Fruit fly (Drosophila melanogaster) whole organism, embryonic: ENCODE results near the gene CG10970.

Source experiments
- Abd-B ChIP-seq: fragments of 200-800 bp; sonication (Bioruptor generic); optimal IDR thresholded peaks from 2 replicates; lab custom pipeline; 2018; ENCODE audit warnings: missing biosample characterization, mild to moderate bottlenecking, missing genetic modification characterization, moderate library complexity
- Atf-2 ChIP-seq: fragments of 200-800 bp; sonication (Bioruptor generic); optimal IDR thresholded peaks from 2 replicates; lab custom pipeline; 2016; ENCODE audit warnings: missing biosample characterization, missing genetic modification characterization
- Atf3 ChIP-seq: fragments of 200-800 bp; sonication (Bioruptor generic); optimal IDR thresholded peaks from 3 replicates; lab custom pipeline; 2016; ENCODE audit warnings: missing biosample characterization, missing genetic modification characterization
- Awh ChIP-seq: fragments of 200-800 bp; sonication (Bioruptor generic); IDR thresholded peaks from 2 replicates; pipeline ENCODE4, ENCODE4 v1.3.6; 2022; ENCODE audit warnings: missing biosample characterization, missing genetic modification characterization
- CG10267 ChIP-seq: fragments of 200-800 bp; sonication (Bioruptor generic); optimal IDR thresholded peaks from 2 replicates; lab custom pipeline; 2018; ENCODE audit warnings: missing biosample characterization, mild to moderate bottlenecking, missing genetic modification characterization, moderate library complexity
- CG11247 ChIP-seq: fragments of 200-800 bp; sonication (Bioruptor generic); IDR thresholded peaks from 2 replicates; pipeline ENCODE4 v1.3.6; 2022; ENCODE audit warnings: missing biosample characterization, missing genetic modification characterization
- CG11504 ChIP-seq: fragments of 200-800 bp; sonication (Bioruptor generic); optimal IDR thresholded peaks from 3 replicates; lab custom pipeline; 2019; ENCODE audit warnings: missing biosample characterization, mild to moderate bottlenecking, missing genetic modification characterization, moderate library complexity
- CG11695 ChIP-seq: fragments of 200-800 bp; sonication (Bioruptor generic); IDR thresholded peaks from 3 replicates; pipeline ENCODE4 v1.3.6; 2022; ENCODE audit warnings: missing biosample characterization, missing genetic modification characterization
- CG12942 ChIP-seq: fragments of 200-800 bp; sonication (Bioruptor generic); optimal IDR thresholded peaks from 3 replicates; lab custom pipeline; 2016; ENCODE audit warnings: missing biosample characterization, missing genetic modification characterization
- CG14014 ChIP-seq: fragments of 200-800 bp; sonication (Bioruptor generic); IDR thresholded peaks from 2 replicates; pipeline ENCODE4 v1.3.6; 2022; ENCODE audit warnings: missing biosample characterization, missing genetic modification characterization
- CG14667 ChIP-seq: fragments of 200-800 bp; sonication (Bioruptor generic); IDR thresholded peaks from 2 replicates; pipeline ENCODE4 v1.3.6; 2022; ENCODE audit warnings: missing biosample characterization, missing genetic modification characterization
- CG14965 ChIP-seq: fragments of 200-800 bp; sonication (Bioruptor generic); optimal IDR thresholded peaks from 2 replicates; lab custom pipeline; 2016; ENCODE audit warnings: missing biosample characterization, missing genetic modification characterization, borderline replicate concordance
- CG15269 ChIP-seq: fragments of 200-800 bp; sonication (Bioruptor generic); optimal IDR thresholded peaks from 2 replicates; lab custom pipeline; 2018; ENCODE audit warnings: missing biosample characterization, mild to moderate bottlenecking, missing genetic modification characterization, moderate library complexity
- CG1603 ChIP-seq: fragments of 200-800 bp; sonication (Bioruptor generic); optimal IDR thresholded peaks from 2 replicates; lab custom pipeline; 2019; ENCODE audit warnings: missing biosample characterization, mild to moderate bottlenecking, missing genetic modification characterization, moderate library complexity
- CG16815 ChIP-seq: fragments of 200-800 bp; sonication (Bioruptor generic); optimal IDR thresholded peaks from 3 replicates; lab custom pipeline; 2017; ENCODE audit warnings: missing biosample characterization, mild to moderate bottlenecking, missing genetic modification characterization
- CG17361 ChIP-seq: fragments of 200-800 bp; sonication (Bioruptor generic); IDR thresholded peaks from 3 replicates; pipeline ENCODE4 v1.3.6; 2022; ENCODE audit warnings: missing biosample characterization, missing genetic modification characterization
- CG32767 ChIP-seq: fragments of 200-800 bp; sonication (Bioruptor generic); IDR thresholded peaks from 2 replicates; pipeline ENCODE4 v1.3.6; 2022; ENCODE audit warnings: missing biosample characterization, missing genetic modification characterization
- CG9437 ChIP-seq: fragments of 200-800 bp; sonication (Bioruptor generic); optimal IDR thresholded peaks from 2 replicates; lab custom pipeline; 2018; ENCODE audit warnings: missing biosample characterization, mild to moderate bottlenecking, missing genetic modification characterization
- CG9876 ChIP-seq: fragments of 200-800 bp; sonication (Bioruptor generic); optimal IDR thresholded peaks from 2 replicates; lab custom pipeline; 2016; ENCODE audit warnings: missing biosample characterization, missing genetic modification characterization
- Camta ChIP-seq: fragments of 200-800 bp; sonication (Bioruptor generic); optimal IDR thresholded peaks from 2 replicates; lab custom pipeline; 2016; ENCODE audit warnings: missing biosample characterization, missing genetic modification characterization
- CkIIα-i1 ChIP-seq: fragments of 200-800 bp; sonication (Bioruptor generic); IDR thresholded peaks from 2 replicates; pipeline ENCODE4 v1.3.6; 2022; ENCODE audit warnings: missing biosample characterization, missing genetic modification characterization
- Dip3 ChIP-seq: fragments of 200-800 bp; sonication (Bioruptor generic); optimal IDR thresholded peaks from 3 replicates; lab custom pipeline; 2016; ENCODE audit warnings: missing biosample characterization, missing genetic modification characterization
- E2f2 ChIP-seq: fragments of 200-800 bp; sonication (Bioruptor generic); IDR thresholded peaks from 2 replicates; pipeline ENCODE4 v1.3.6; 2022; ENCODE audit warnings: missing biosample characterization, missing genetic modification characterization
- ERR ChIP-seq: fragments of 200-800 bp; sonication (Bioruptor generic); optimal IDR thresholded peaks from 2 replicates; lab custom pipeline; 2016; ENCODE audit warnings: missing biosample characterization, missing genetic modification characterization
- Fer3 ChIP-seq: fragments of 200-800 bp; sonication (Bioruptor generic); optimal IDR thresholded peaks from 2 replicates; lab custom pipeline; 2018; ENCODE audit warnings: missing biosample characterization, mild to moderate bottlenecking, missing genetic modification characterization, moderate library complexity
- Med ChIP-seq: fragments of 200-800 bp; sonication (Bioruptor generic); peaks from one replicate; lab custom pipeline; 2016; ENCODE audit warnings: missing biosample characterization, missing genetic modification characterization, mild to moderate bottlenecking, inconsistent platforms, moderate library complexity
- Mes4 ChIP-seq: fragments of 200-800 bp; sonication (Bioruptor generic); optimal IDR thresholded peaks from 2 replicates; lab custom pipeline; 2016; ENCODE audit warnings: missing biosample characterization, missing genetic modification characterization
- Myb ChIP-seq: fragments of 200-800 bp; sonication (Bioruptor generic); optimal IDR thresholded peaks from 2 replicates; lab custom pipeline; 2016; ENCODE audit warnings: missing biosample characterization, missing genetic modification characterization
- NFAT ChIP-seq: fragments of 200-800 bp; sonication (Bioruptor generic); IDR thresholded peaks from 2 replicates; pipeline ENCODE4 v1.3.6; 2022; ENCODE audit warnings: missing biosample characterization, missing genetic modification characterization
- Oli ChIP-seq: fragments of 200-800 bp; sonication (Bioruptor generic); optimal IDR thresholded peaks from 2 replicates; lab custom pipeline; 2018; ENCODE audit warnings: missing biosample characterization, mild to moderate bottlenecking, missing genetic modification characterization, moderate library complexity
- PHDP ChIP-seq: fragments of 200-800 bp; sonication (Bioruptor generic); optimal IDR thresholded peaks from 3 replicates; lab custom pipeline; 2018; ENCODE audit warnings: missing biosample characterization, mild to moderate bottlenecking, missing genetic modification characterization, moderate library complexity
- ara ChIP-seq: fragments of 200-800 bp; sonication (Bioruptor generic); IDR thresholded peaks from 2 replicates; pipeline ENCODE4 v1.3.6; 2022; ENCODE audit warnings: missing biosample characterization, missing genetic modification characterization
- croc ChIP-seq: fragments of 200-800 bp; sonication (Bioruptor generic); conservative IDR thresholded peaks from 3 replicates; pipeline ENCODE4 v1.3.6; 2022; ENCODE audit warnings: missing biosample characterization, missing genetic modification characterization
- ewg ChIP-seq: fragments of 200-800 bp; sonication (Bioruptor generic); optimal IDR thresholded peaks from 3 replicates; lab custom pipeline; 2017; ENCODE audit warnings: mild to moderate bottlenecking, missing biosample characterization, missing genetic modification reagents, missing genetic modification characterization
- gce ChIP-seq: fragments of 200-800 bp; sonication (Bioruptor generic); IDR thresholded peaks from 3 replicates; pipeline ENCODE4 v1.3.6; 2022; ENCODE audit warnings: missing biosample characterization, missing genetic modification characterization
- gro ChIP-seq: fragments of 200-800 bp; sonication (Bioruptor generic); optimal IDR thresholded peaks from 2 replicates; lab custom pipeline; 2016; ENCODE audit warnings: missing biosample characterization, missing genetic modification characterization
- insv ChIP-seq, 2 experiments: fragments of 200-800 bp; sonication (Bioruptor generic); optimal IDR thresholded peaks; 3 replicates each; lab custom pipeline; 2016 to 2018; ENCODE audit warnings: missing biosample characterization in 2 of 2, missing genetic modification characterization in 2 of 2
- jumu ChIP-seq: fragments of 200-800 bp; sonication (Bioruptor generic); optimal IDR thresholded peaks from 3 replicates; lab custom pipeline; 2016; ENCODE audit warnings: missing biosample characterization, missing genetic modification characterization
- klu ChIP-seq: fragments of 200-800 bp; sonication (Bioruptor generic); IDR thresholded peaks from 2 replicates; pipeline ENCODE4 v1.3.6; 2022; ENCODE audit warnings: missing biosample characterization, missing genetic modification characterization
- lilli ChIP-seq: fragments of 200-800 bp; sonication (Bioruptor generic); optimal IDR thresholded peaks from 3 replicates; lab custom pipeline; 2016; ENCODE audit warnings: missing biosample characterization, missing genetic modification characterization
- lmd ChIP-seq: fragments of 200-800 bp; sonication (Bioruptor generic); IDR thresholded peaks from 2 replicates; pipeline ENCODE4 v1.3.6; 2022; ENCODE audit warnings: missing biosample characterization, missing genetic modification characterization
- lola ChIP-seq, 3 experiments: fragments of >200 bp in 2 of 3; fragments of 200-800 bp in 1 of 3; sonication (Bioruptor generic) in 1 of 3; optimal IDR thresholded peaks; 2 replicates each; lab custom pipeline; 2017 to 2019; ENCODE audit warnings: missing biosample characterization in 3 of 3, missing genetic modification characterization in 3 of 3, mild to moderate bottlenecking in 1 of 3, moderate library complexity in 1 of 3
- odd ChIP-seq: fragments of 200-800 bp; sonication (Bioruptor generic); optimal IDR thresholded peaks from 2 replicates; lab custom pipeline; 2017; ENCODE audit warnings: missing biosample characterization, mild to moderate bottlenecking, missing genetic modification characterization
- onecut ChIP-seq: fragments of 200-800 bp; sonication (Bioruptor generic); IDR thresholded peaks from 2 replicates; pipeline ENCODE4 v1.3.6; 2022; ENCODE audit warnings: missing biosample characterization, missing genetic modification characterization
- p53 ChIP-seq: fragments of 200-800 bp; sonication (Bioruptor generic); optimal IDR thresholded peaks from 2 replicates; lab custom pipeline; 2016; ENCODE audit warnings: missing biosample characterization, missing genetic modification characterization
- pan ChIP-seq, 4 experiments: fragments of >200 bp in 3 of 4; fragments of 200-800 bp in 1 of 4; sonication (Bioruptor generic) in 1 of 4; optimal IDR thresholded peaks in 3 of 4; IDR thresholded peaks in 1 of 4; 2 replicates each; pipeline versions ENCODE4 v1.3.6 to Lab custom; 2017 to 2022; ENCODE audit warnings: missing biosample characterization in 2 of 4, missing genetic modification characterization in 2 of 4, mixed read lengths in 1 of 4
- peb ChIP-seq: fragments of 200-800 bp; sonication (Bioruptor generic); IDR thresholded peaks from 2 replicates; pipeline ENCODE4 v1.3.6; 2022; ENCODE audit warnings: missing biosample characterization, missing genetic modification characterization
- repo ChIP-seq: fragments of 200-800 bp; sonication (Bioruptor generic); optimal IDR thresholded peaks from 2 replicates; lab custom pipeline; 2016; ENCODE audit warnings: missing biosample characterization, missing genetic modification characterization
- trh ChIP-seq: fragments of 200-800 bp; sonication (Bioruptor generic); optimal IDR thresholded peaks from 2 replicates; lab custom pipeline; 2016; ENCODE audit warnings: missing biosample characterization, missing genetic modification characterization

The CG10970 gene

dm6 chrX:9041789-9042456 is 29.3 kb downstream of the CG10970 start (continued):
- TF ChIP-seq Med (GFP tag; lab: Kevin White, UChicago) (peak; percentile 86), croc (GFP tag; lab: Robert Waterston, UW) (peak; percentile 62; the same call in 1 of the 3 replicates), onecut (GFP tag; lab: Robert Waterston, UW) (peak; percentile 34; the same call in 1 of the 2 replicates), gce (GFP tag; lab: Robert Waterston, UW) (no peak), Mes4 (peak; percentile 39), Atf3 (GFP tag; lab: Kevin White, UChicago) (peak; percentile 20), klu (no peak), CG9876 (GFP tag; lab: Kevin White, UChicago) (no peak), CG17361 (GFP tag; lab: Robert Waterston, UW) (peak; percentile 75), E2f2 (GFP tag; lab: Robert Waterston, UW) (peak; percentile 15; the same call in 1 of the 2 replicates), CG16815 (GFP tag; lab: Kevin White, UChicago) (peak; percentile 62), trh (GFP tag; lab: Kevin White, UChicago) (no peak), jumu (peak; percentile 45), CG10267 (peak; percentile 43), CG12942 (GFP tag; lab: Kevin White, UChicago) (peak; percentile 6), CG1603 (tag; lab: Kevin White, UChicago) (peak; percentile 20), CG9437 (GFP tag; lab: Kevin White, UChicago) (peak; percentile 67), pan (optimal IDR thresholded peaks at IDR 0.05; lab: Kevin White, UChicago) (no peak), pan (GFP tag; optimal IDR thresholded peaks at IDR 0.05 in 1 of 2, IDR thresholded peaks at IDR 0.05 in 1 of 2) (peak in 1 of 2 experiments; percentile 50), ara (0 out of 2 replicates have a peak, but pooled peaks have one; percentile 47), Abd-B (peak; percentile 69), Awh (GFP tag; lab: Robert Waterston, UW) (no peak), p53 (GFP tag; lab: Kevin White, UChicago) (no peak), CG15269 (tag; lab: Kevin White, UChicago) (peak; percentile 47), CG14014 (GFP tag; lab: Robert Waterston, UW) (no peak; the same call in 1 of the 2 replicates), odd (GFP tag; lab: Kevin White, UChicago) (peak; percentile 45), ewg (GFP tag; lab: Kevin White, UChicago) (peak; percentile 21), CG14965 (GFP tag; lab: Kevin White, UChicago) (no peak), ERR (GFP tag; lab: Kevin White, UChicago) (no peak), gro (GFP tag; lab: Kevin White, UChicago) (peak; percentile 33), Camta (GFP tag; lab: Kevin White, UChicago) (peak; percentile 46), CG32767 (peak; percentile 25; the same call in 1 of the 2 replicates), insv (GFP tag; optimal IDR thresholded peaks at IDR 0.05; lab: Kevin White, UChicago) (no peak), Oli (tag; lab: Kevin White, UChicago) (peak; percentile 73), CG11504 (tag; lab: Kevin White, UChicago) (peak; percentile 75), CkIIα-i1 (GFP tag; lab: Robert Waterston, UW) (no peak), Dip3 (GFP tag; lab: Kevin White, UChicago) (no peak), CG11247 (GFP tag; lab: Robert Waterston, UW) (peak; percentile 23; the same call in 1 of the 2 replicates), peb (GFP tag; lab: Robert Waterston, UW) (0 out of 2 replicates have a peak, but pooled peaks have one; percentile 23), repo (GFP tag; lab: Kevin White, UChicago) (no peak), CG11695 (GFP tag; lab: Robert Waterston, UW) (peak; percentile 57; the same call in 2 of the 3 replicates), lmd (peak; percentile 41), Atf-2 (GFP tag; lab: Kevin White, UChicago) (peak; percentile 50), Myb (no peak), NFAT (GFP tag; lab: Robert Waterston, UW) (no peak), Fer3 (tag; lab: Kevin White, UChicago) (no peak), PHDP (tag; lab: Kevin White, UChicago) (peak; percentile 25), lola (GFP tag; optimal IDR thresholded peaks at IDR 0.05; lab: Kevin White, UChicago) (peak in 1 of 3 experiments; percentile 79), CG14667 (no peak), lilli (GFP tag; lab: Kevin White, UChicago) (peak; percentile 46)
